Worm (Caenorhabditis elegans) whole organism, L2 larva: ENCODE results near the gene F56B3.11.

ENCODE experiments used
- aly-2 ChIP-seq: fragments of 150-350 bp; optimal IDR thresholded peaks from 2 replicates; lab custom pipeline; 2014; ENCODE audit warnings: missing biosample characterization, missing genetic modification characterization
- ceh-82 ChIP-seq: fragments of 150-350 bp; optimal IDR thresholded peaks from 2 replicates; lab custom pipeline; 2014; ENCODE audit warnings: missing biosample characterization, missing genetic modification characterization
- elt-3 ChIP-seq: sonication (generic microtip); optimal IDR thresholded peaks from 2 replicates; lab custom pipeline; 2017; ENCODE audit warnings: missing biosample characterization, missing genetic modification characterization
- fos-1 ChIP-seq: fragments of 150-350 bp; optimal IDR thresholded peaks from 2 replicates; lab custom pipeline; 2014; ENCODE audit warnings: missing biosample characterization, missing genetic modification characterization
- mab-5 ChIP-seq: fragments of 150-350 bp; optimal IDR thresholded peaks from 2 replicates; lab custom pipeline; 2014; ENCODE audit warnings: missing biosample characterization, missing genetic modification characterization
- mdl-1 ChIP-seq, 2 experiments: fragments of 150-350 bp in 1 of 2; sonication (generic microtip) in 1 of 2; optimal IDR thresholded peaks; 2 replicates each; lab custom pipeline; 2017; ENCODE audit warnings: missing biosample characterization in 2 of 2, missing genetic modification characterization in 2 of 2
- nhr-10 ChIP-seq: sonication (generic microtip); optimal IDR thresholded peaks from 2 replicates; lab custom pipeline; 2017; ENCODE audit warnings: missing biosample characterization, missing genetic modification characterization
- nhr-11 ChIP-seq: fragments of 150-350 bp; optimal IDR thresholded peaks from 2 replicates; lab custom pipeline; 2014; ENCODE audit warnings: missing biosample characterization, missing genetic modification characterization
- nhr-25 ChIP-seq: fragments of 150-350 bp; sonication (generic microtip); optimal IDR thresholded peaks from 3 replicates; lab custom pipeline; 2014; ENCODE audit warnings: missing biosample characterization, missing genetic modification characterization
- nhr-77 ChIP-seq: fragments of 150-350 bp; optimal IDR thresholded peaks from 2 replicates; lab custom pipeline; 2014; ENCODE audit warnings: missing biosample characterization, missing genetic modification characterization
- skn-1 ChIP-seq: sonication (generic microtip); optimal IDR thresholded peaks from 2 replicates; lab custom pipeline; 2017; ENCODE audit warnings: missing biosample characterization, missing genetic modification characterization
- snpc-4 ChIP-seq: fragments of 150-350 bp; optimal IDR thresholded peaks from 2 replicates; lab custom pipeline; 2014; ENCODE audit warnings: missing biosample characterization, missing genetic modification characterization
- unc-55 ChIP-seq: fragments of 150-350 bp; sonication (generic microtip); optimal IDR thresholded peaks from 3 replicates; lab custom pipeline; 2014; ENCODE audit warnings: missing biosample characterization, missing genetic modification reagents, missing genetic modification characterization

ce11 chrIV:782393-782792 lies 14.0 kb downstream of the F56B3.11 start:
- TF ChIP-seq mab-5 (tag; lab: Kevin White, UChicago) = no peak
- TF ChIP-seq unc-55 (GFP tag; lab: Kevin White, UChicago) = no peak
- no peak for TF ChIP-seq fos-1 (tag; lab: Kevin White, UChicago)
- no peak for TF ChIP-seq skn-1 (tag; lab: Kevin White, UChicago)
- no peak for TF ChIP-seq nhr-10
- no peak for TF ChIP-seq aly-2
- TF ChIP-seq snpc-4 = no peak
- TF ChIP-seq nhr-77 (tag; lab: Kevin White, UChicago) = no peak
- TF ChIP-seq nhr-25 (tag; lab: Kevin White, UChicago) = no peak
- no peak for TF ChIP-seq elt-3 (tag; lab: Kevin White, UChicago)
- TF ChIP-seq nhr-11 (tag; lab: Kevin White, UChicago) = no peak
- TF ChIP-seq ceh-82 (tag; lab: Kevin White, UChicago) = no peak
- TF ChIP-seq mdl-1 (tag; optimal IDR thresholded peaks at IDR 0.05; lab: Kevin White, UChicago) = no peak
